Fruit fly (Drosophila melanogaster) Kc167 (cell line): ENCODE data around the gene CG34136.

Experiments used
- psq ChIP-seq: fragments of >200 bp; optimal IDR thresholded peaks from 2 replicates; lab custom pipeline; 2017; ENCODE audit warnings: missing external identifiers
- ttk ChIP-seq: sonication (Bioruptor generic); optimal IDR thresholded peaks from 2 replicates; lab custom pipeline; 2017; ENCODE audit warnings: missing external identifiers

DNA sequence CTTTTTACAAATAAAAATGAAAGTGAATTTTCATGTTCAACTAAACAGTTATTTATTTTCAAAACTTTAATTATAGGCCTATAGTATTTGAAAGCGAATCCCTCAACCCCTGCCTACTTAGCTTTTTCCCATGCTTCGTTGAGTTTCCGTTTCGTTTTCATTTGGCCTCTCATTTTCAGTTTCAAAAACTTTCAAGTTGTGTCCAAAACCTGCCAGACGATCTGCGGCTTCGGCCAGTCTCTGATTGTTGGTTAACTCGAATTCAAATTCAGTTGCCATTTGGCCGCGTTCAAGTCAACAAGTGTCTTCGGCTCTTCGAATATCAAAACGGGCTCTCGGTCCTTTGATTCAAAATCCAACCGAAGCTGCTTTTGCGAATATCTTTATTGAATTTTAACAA, 5.8 kb upstream of the CG34136 start, which contains the start of gene CG14397:
- TF ChIP-seq psq (lab: Kevin White, UChicago) (no peak), ttk (lab: Kevin White, UChicago) (no peak)
